Worm (Caenorhabditis elegans) whole organism, L4 larva: Measurements from ENCODE around the gene srz-70.
"Not testable (repeated sequence)": the region's sequence is repeated elsewhere in the genome, so short reads cannot be mapped to it uniquely, and the experiment has no call there.

Experiments
- F26F4.8 ChIP-seq: fragments of 200-800 bp; sonication (Bioruptor generic); conservative IDR thresholded peaks from 2 replicates; pipeline ENCODE4 v1.3.6; 2022; ENCODE audit warnings: missing genetic modification characterization, missing compliant biosample characterization
- Y105C5A.15 ChIP-seq: fragments of 200-800 bp; sonication (Bioruptor generic); IDR thresholded peaks from 2 replicates; pipeline ENCODE4 v1.3.6; 2022; ENCODE audit warnings: missing genetic modification characterization, missing compliant biosample characterization
- Y48G9A.11 ChIP-seq: fragments of 200-800 bp; sonication (Bioruptor generic); IDR thresholded peaks from 2 replicates; pipeline ENCODE4 v1.3.6; 2022; ENCODE audit warnings: missing genetic modification reagents, missing genetic modification characterization, missing compliant biosample characterization
- ama-1 ChIP-seq: fragments of 150-350 bp; optimal IDR thresholded peaks from 2 replicates; lab custom pipeline; 2014; ENCODE audit warnings: inconsistent platforms, mixed read lengths
- ceh-20 ChIP-seq: fragments of 200-800 bp; sonication (Bioruptor generic); IDR thresholded peaks from 2 replicates; pipeline ENCODE4 v1.3.6; 2022; ENCODE audit warnings: missing genetic modification reagents, missing genetic modification characterization, missing compliant biosample characterization
- ceh-32 ChIP-seq: sonication (generic microtip); optimal IDR thresholded peaks from 2 replicates; lab custom pipeline; 2016; ENCODE audit warnings: mild to moderate bottlenecking, missing genetic modification characterization, missing compliant biosample characterization; ENCODE audit not compliant: poor library complexity
- ceh-82 ChIP-seq: sonication (generic microtip); optimal IDR thresholded peaks from 2 replicates; lab custom pipeline; 2017; ENCODE audit warnings: missing biosample characterization, missing genetic modification characterization
- cey-2 ChIP-seq: sonication (generic microtip); optimal IDR thresholded peaks from 3 replicates; lab custom pipeline; 2017; ENCODE audit warnings: missing genetic modification characterization, mild to moderate bottlenecking, missing compliant biosample characterization, antibody characterized with exemption, borderline replicate concordance; ENCODE audit not compliant: insufficient read depth
- daf-16 ChIP-seq, 3 experiments: sonication (generic microtip); optimal IDR thresholded peaks; 2 replicates each; lab custom pipeline; 2016 to 2017; ENCODE audit warnings: missing genetic modification characterization in 3 of 3, missing genetic modification reagents in 3 of 3, mild to moderate bottlenecking in 2 of 3, missing compliant biosample characterization in 2 of 3, missing biosample characterization in 1 of 3, moderate library complexity in 1 of 3
- egl-43 ChIP-seq: fragments of 200-800 bp; sonication (Bioruptor generic); IDR thresholded peaks from 2 replicates; pipeline ENCODE4 v1.3.6; 2022; ENCODE audit warnings: missing genetic modification reagents, missing genetic modification characterization, missing compliant biosample characterization
- fkh-10 ChIP-seq: fragments of 150-350 bp; optimal IDR thresholded peaks from 2 replicates; lab custom pipeline; 2014; ENCODE audit warnings: missing biosample characterization, missing genetic modification reagents, missing genetic modification characterization
- lin-38 ChIP-seq: fragments of 200-800 bp; sonication (Bioruptor generic); IDR thresholded peaks from 2 replicates; pipeline ENCODE4 v1.3.6; 2022; ENCODE audit warnings: missing genetic modification reagents, missing genetic modification characterization, missing compliant biosample characterization
- mdl-1 ChIP-seq, 2 experiments: fragments of 150-350 bp in 1 of 2; sonication (generic microtip) in 1 of 2; optimal IDR thresholded peaks; 2 replicates each; lab custom pipeline; 2014 to 2017; ENCODE audit warnings: missing biosample characterization in 2 of 2, missing genetic modification characterization in 2 of 2
- nhr-102 ChIP-seq: sonication (generic microtip); optimal IDR thresholded peaks from 2 replicates; lab custom pipeline; 2016; ENCODE audit warnings: mild to moderate bottlenecking, missing genetic modification characterization, moderate library complexity, missing compliant biosample characterization
- nhr-28 ChIP-seq: fragments of 150-350 bp; optimal IDR thresholded peaks from 2 replicates; lab custom pipeline; 2014; ENCODE audit warnings: missing biosample characterization, missing genetic modification characterization
- nhr-76 ChIP-seq: fragments of 150-350 bp; optimal IDR thresholded peaks from 2 replicates; lab custom pipeline; 2014; ENCODE audit warnings: missing biosample characterization, missing genetic modification characterization
- nhr-77 ChIP-seq: fragments of 150-350 bp; optimal IDR thresholded peaks from 2 replicates; lab custom pipeline; 2014; ENCODE audit warnings: missing biosample characterization, missing genetic modification characterization
- sdz-12 ChIP-seq: fragments of 200-800 bp; sonication (Bioruptor generic); optimal IDR thresholded peaks from 2 replicates; lab custom pipeline; 2018; ENCODE audit warnings: mild to moderate bottlenecking, missing genetic modification characterization, missing compliant biosample characterization
- snpc-1.2 ChIP-seq: fragments of 200-800 bp; sonication (Bioruptor generic); IDR thresholded peaks from 2 replicates; pipeline ENCODE4 v1.3.6; 2022; ENCODE audit warnings: missing genetic modification reagents, missing genetic modification characterization, missing compliant biosample characterization
- unc-39 ChIP-seq: sonication (generic microtip); optimal IDR thresholded peaks from 2 replicates; lab custom pipeline; 2017; ENCODE audit warnings: missing biosample characterization, missing genetic modification characterization
- unc-62 ChIP-seq, 3 experiments: fragments of 150-350 bp in 1 of 3; sonication (generic microtip); optimal IDR thresholded peaks in 2 of 3; peaks in 1 of 3; 1 replicate in 1 of 3; 2 replicates in 2 of 3; lab custom pipeline; 2014 to 2017; ENCODE audit warnings: missing biosample characterization in 3 of 3, missing genetic modification characterization in 3 of 3, missing genetic modification reagents in 3 of 3, missing genotype in 1 of 3

srz-70 gene

ce11 chrIV:3436021-3436420, 42.8 kb downstream of the srz-70 start, which contains the start of gene srz-32:
Gene srz-32 (plus strand): TSS chrIV:3436321.
- TF ChIP-seq Y48G9A.11 = no peak
- no peak for TF ChIP-seq sdz-12 (GFP tag; lab: Kevin White, UChicago)
- no peak for TF ChIP-seq ceh-82 (tag; lab: Kevin White, UChicago)
- TF ChIP-seq nhr-76 (tag; lab: Kevin White, UChicago) = no peak
- no peak for TF ChIP-seq fkh-10 (GFP tag; lab: Kevin White, UChicago)
- no peak for TF ChIP-seq daf-16 (GFP tag; optimal IDR thresholded peaks at IDR 0.05; lab: Kevin White, UChicago)
- no peak for TF ChIP-seq daf-16 (tag; optimal IDR thresholded peaks at IDR 0.05; lab: Kevin White, UChicago)
- TF ChIP-seq cey-2 (tag; lab: Kevin White, UChicago) = no peak
- no peak for TF ChIP-seq Y105C5A.15
- no peak for TF ChIP-seq egl-43 (GFP tag; lab: Robert Waterston, UW)
- TF ChIP-seq lin-38 (GFP tag; lab: Robert Waterston, UW) = no peak
- TF ChIP-seq nhr-77 (tag; lab: Kevin White, UChicago) = no peak
- no peak for TF ChIP-seq nhr-28
- TF ChIP-seq ama-1 (lab: Kevin White, UChicago) = no peak
- no peak for TF ChIP-seq nhr-102
- no peak for TF ChIP-seq snpc-1.2 (GFP tag; lab: Robert Waterston, UW)
- TF ChIP-seq ceh-32 (tag; lab: Kevin White, UChicago) = no peak
- TF ChIP-seq unc-39 (tag; lab: Kevin White, UChicago) = no peak

ce11 chrIV:3433387-3433786, 45.4 kb downstream of the srz-70 start, which contains the start of gene C04C3.7:
Gene C04C3.7 (minus strand): TSS chrIV:3433487.
- TF ChIP-seq ceh-20; ceh-82 (tag; lab: Kevin White, UChicago); F26F4.8 (GFP tag; lab: Robert Waterston, UW): not testable (repeated sequence)

ce11 chrIV:3428434-3428950, 50.3 kb downstream of the srz-70 start, which contains the start of the genes C04C3.9 and srz-60:
Gene C04C3.9 (minus strand): TSS chrIV:3428534.
Gene srz-60 (plus strand): TSS chrIV:3428900.
- TF ChIP-seq unc-62 (GFP tag; optimal IDR thresholded peaks at IDR 0.05 in 1 of 2; lab: Kevin White, UChicago) = peak in 1 of 2 experiments; percentile 30
- no peak for TF ChIP-seq unc-62 (tag; optimal IDR thresholded peaks at IDR 0.05; lab: Kevin White, UChicago)
- TF ChIP-seq mdl-1 (tag; optimal IDR thresholded peaks at IDR 0.05; lab: Kevin White, UChicago) = no peak
